Fruit fly (Drosophila melanogaster) whole organism, embryonic: Measurements from ENCODE around the gene CG4593.

Source experiments
- ATbp ChIP-seq: fragments of 200-800 bp; sonication (Bioruptor generic); optimal IDR thresholded peaks from 2 replicates; lab custom pipeline; 2017; ENCODE audit warnings: missing biosample characterization, mild to moderate bottlenecking, missing genetic modification characterization, missing genetic modification reagents
- CG10274 ChIP-seq: fragments of 200-800 bp; sonication (Bioruptor generic); optimal IDR thresholded peaks from 3 replicates; lab custom pipeline; 2017; ENCODE audit warnings: missing biosample characterization, mild to moderate bottlenecking, missing genetic modification characterization
- CG10366 ChIP-seq: fragments of 200-800 bp; sonication (Bioruptor generic); IDR thresholded peaks from 2 replicates; pipeline ENCODE4 v1.3.6; 2022; ENCODE audit warnings: missing biosample characterization, missing genetic modification characterization
- CG10543 ChIP-seq: fragments of 200-800 bp; sonication (Bioruptor generic); optimal IDR thresholded peaks from 3 replicates; lab custom pipeline; 2017; ENCODE audit warnings: missing biosample characterization, mild to moderate bottlenecking, missing genetic modification characterization, moderate library complexity
- CG11247 ChIP-seq: fragments of 200-800 bp; sonication (Bioruptor generic); IDR thresholded peaks from 2 replicates; pipeline ENCODE4 v1.3.6; 2022; ENCODE audit warnings: missing biosample characterization, missing genetic modification characterization
- CG11398 ChIP-seq: fragments of 200-800 bp; sonication (Bioruptor generic); optimal IDR thresholded peaks from 2 replicates; lab custom pipeline; 2016; ENCODE audit warnings: missing biosample characterization, missing genetic modification characterization
- CG1233 ChIP-seq: fragments of 200-800 bp; sonication (Bioruptor generic); optimal IDR thresholded peaks from 4 replicates; lab custom pipeline; 2018; ENCODE audit warnings: missing biosample characterization, mild to moderate bottlenecking, missing genetic modification characterization
- CG15073 ChIP-seq: fragments of 200-800 bp; sonication (Bioruptor generic); optimal IDR thresholded peaks from 2 replicates; lab custom pipeline; 2016; ENCODE audit warnings: missing biosample characterization, missing genetic modification characterization
- CG17359 ChIP-seq: fragments of 200-800 bp; sonication (Bioruptor generic); optimal IDR thresholded peaks from 3 replicates; lab custom pipeline; 2018; ENCODE audit warnings: missing biosample characterization, mild to moderate bottlenecking, missing genetic modification characterization, moderate library complexity
- CG17568 ChIP-seq: fragments of 200-800 bp; sonication (Bioruptor generic); optimal IDR thresholded peaks from 2 replicates; lab custom pipeline; 2018; ENCODE audit warnings: missing biosample characterization, mild to moderate bottlenecking, missing genetic modification characterization, moderate library complexity
- CG18011 ChIP-seq: fragments of 200-800 bp; sonication (Bioruptor generic); optimal IDR thresholded peaks from 2 replicates; lab custom pipeline; 2017; ENCODE audit warnings: missing biosample characterization, missing genetic modification characterization, mild to moderate bottlenecking, moderate library complexity, missing genotype
- CG2120 ChIP-seq: fragments of 200-800 bp; sonication (Bioruptor generic); optimal IDR thresholded peaks from 3 replicates; lab custom pipeline; 2016; ENCODE audit warnings: missing biosample characterization, missing genetic modification characterization
- CG2712 ChIP-seq: fragments of 200-800 bp; optimal IDR thresholded peaks from 3 replicates; lab custom pipeline; 2019; ENCODE audit warnings: missing biosample characterization, mild to moderate bottlenecking, missing genetic modification characterization, moderate library complexity
- CG31365 ChIP-seq: fragments of 200-800 bp; sonication (Bioruptor generic); optimal IDR thresholded peaks from 2 replicates; lab custom pipeline; 2018; ENCODE audit warnings: missing biosample characterization, mild to moderate bottlenecking, missing genetic modification characterization
- CG3995 ChIP-seq: fragments of 200-800 bp; sonication (Bioruptor generic); optimal IDR thresholded peaks from 3 replicates; lab custom pipeline; 2016; ENCODE audit warnings: missing biosample characterization, missing genetic modification characterization
- CG5245 ChIP-seq: fragments of 200-800 bp; sonication (Bioruptor generic); optimal IDR thresholded peaks from 3 replicates; lab custom pipeline; 2016; ENCODE audit warnings: missing biosample characterization, missing genetic modification characterization
- CG6175 ChIP-seq: fragments of 200-800 bp; sonication (Bioruptor generic); IDR thresholded peaks from 3 replicates; pipeline ENCODE4 v1.3.6; 2022; ENCODE audit warnings: missing biosample characterization, missing genetic modification characterization
- CG6813 ChIP-seq: fragments of 200-800 bp; sonication (Bioruptor generic); optimal IDR thresholded peaks from 2 replicates; lab custom pipeline; 2017; ENCODE audit warnings: missing biosample characterization, missing genetic modification characterization, mild to moderate bottlenecking, moderate library complexity, missing genetic modification reagents
- CG7839 ChIP-seq: fragments of 200-800 bp; sonication (Bioruptor generic); optimal IDR thresholded peaks from 3 replicates; lab custom pipeline; 2018; ENCODE audit warnings: missing biosample characterization, mild to moderate bottlenecking, missing genetic modification characterization, moderate library complexity
- CG7987 ChIP-seq: fragments of 200-800 bp; sonication (Bioruptor generic); optimal IDR thresholded peaks from 2 replicates; lab custom pipeline; 2018; ENCODE audit warnings: missing biosample characterization, mild to moderate bottlenecking, missing genetic modification characterization, moderate library complexity
- CG8924 ChIP-seq: fragments of 200-800 bp; optimal IDR thresholded peaks from 3 replicates; lab custom pipeline; 2019; ENCODE audit warnings: missing biosample characterization, mild to moderate bottlenecking, missing genetic modification characterization, moderate library complexity
- CrebB ChIP-seq: fragments of 200-800 bp; sonication (Bioruptor generic); optimal IDR thresholded peaks from 3 replicates; lab custom pipeline; 2018; ENCODE audit warnings: missing biosample characterization, mild to moderate bottlenecking, missing genetic modification characterization
- D19B ChIP-seq: fragments of 200-800 bp; sonication (Bioruptor generic); optimal IDR thresholded peaks from 2 replicates; lab custom pipeline; 2017; ENCODE audit warnings: missing biosample characterization, mild to moderate bottlenecking, missing genetic modification characterization
- Dad ChIP-seq: fragments of 200-800 bp; sonication (Bioruptor generic); optimal IDR thresholded peaks from 3 replicates; lab custom pipeline; 2016; ENCODE audit warnings: missing biosample characterization, missing genetic modification characterization
- HLH54F ChIP-seq: fragments of 200-800 bp; sonication (Bioruptor generic); optimal IDR thresholded peaks from 3 replicates; lab custom pipeline; 2016; ENCODE audit warnings: missing biosample characterization, missing genetic modification characterization
- Lhr ChIP-seq: fragments of 200-800 bp; sonication (Bioruptor generic); optimal IDR thresholded peaks from 3 replicates; lab custom pipeline; 2017; ENCODE audit warnings: mild to moderate bottlenecking, missing biosample characterization, missing genetic modification reagents, missing genetic modification characterization
- Myb ChIP-seq: fragments of 200-800 bp; sonication (Bioruptor generic); optimal IDR thresholded peaks from 2 replicates; lab custom pipeline; 2016; ENCODE audit warnings: missing biosample characterization, missing genetic modification characterization
- Ravus ChIP-seq: fragments of 200-800 bp; sonication (Bioruptor generic); IDR thresholded peaks from 2 replicates; pipeline ENCODE4 v1.3.6; 2022; ENCODE audit warnings: missing biosample characterization, missing genetic modification characterization
- Rfx ChIP-seq: fragments of 200-800 bp; sonication (Bioruptor generic); IDR thresholded peaks from 2 replicates; pipeline ENCODE4 v1.3.6; 2022; ENCODE audit warnings: missing biosample characterization, missing genetic modification characterization
- Sry-δ ChIP-seq: fragments of 200-800 bp; sonication (Bioruptor generic); optimal IDR thresholded peaks from 2 replicates; lab custom pipeline; 2016; ENCODE audit warnings: missing biosample characterization, missing genetic modification characterization
- cad ChIP-seq: fragments of >200 bp; optimal IDR thresholded peaks from 2 replicates; lab custom pipeline; 2017; ENCODE audit warnings: missing biosample characterization, missing genetic modification characterization
- crol ChIP-seq: fragments of 200-800 bp; sonication (Bioruptor generic); IDR thresholded peaks from 2 replicates; pipeline ENCODE4 v1.3.6; 2022; ENCODE audit warnings: missing biosample characterization, missing genetic modification characterization
- crp ChIP-seq, 2 experiments: fragments of 200-800 bp; sonication (Bioruptor generic); optimal IDR thresholded peaks; 2 replicates in 1 of 2; 3 replicates in 1 of 2; lab custom pipeline; 2017; ENCODE audit warnings: missing biosample characterization in 2 of 2, missing genetic modification characterization in 2 of 2, mild to moderate bottlenecking in 1 of 2, moderate library complexity in 1 of 2
- esg ChIP-seq: fragments of 200-800 bp; sonication (Bioruptor generic); conservative IDR thresholded peaks from 2 replicates; pipeline ENCODE4 v1.3.6; 2022; ENCODE audit warnings: missing biosample characterization, missing genetic modification characterization
- ewg ChIP-seq: fragments of 200-800 bp; sonication (Bioruptor generic); optimal IDR thresholded peaks from 3 replicates; lab custom pipeline; 2017; ENCODE audit warnings: mild to moderate bottlenecking, missing biosample characterization, missing genetic modification reagents, missing genetic modification characterization
- fd102C ChIP-seq: fragments of 200-800 bp; sonication (Bioruptor generic); optimal IDR thresholded peaks from 2 replicates; lab custom pipeline; 2018; ENCODE audit warnings: missing biosample characterization, mild to moderate bottlenecking, missing genetic modification characterization, moderate library complexity
- fru ChIP-seq: fragments of >200 bp; optimal IDR thresholded peaks from 2 replicates; lab custom pipeline; 2017
- grn ChIP-seq: fragments of 200-800 bp; sonication (Bioruptor generic); optimal IDR thresholded peaks from 3 replicates; lab custom pipeline; 2017; ENCODE audit warnings: missing biosample characterization, missing genetic modification characterization
- gro ChIP-seq: fragments of 200-800 bp; sonication (Bioruptor generic); optimal IDR thresholded peaks from 2 replicates; lab custom pipeline; 2016; ENCODE audit warnings: missing biosample characterization, missing genetic modification characterization
- jumu ChIP-seq: fragments of 200-800 bp; sonication (Bioruptor generic); optimal IDR thresholded peaks from 3 replicates; lab custom pipeline; 2016; ENCODE audit warnings: missing biosample characterization, missing genetic modification characterization
- kay ChIP-seq: fragments of 200-800 bp; sonication (Bioruptor generic); optimal IDR thresholded peaks from 2 replicates; lab custom pipeline; 2016; ENCODE audit warnings: missing biosample characterization, missing genetic modification characterization
- nerfin-2 ChIP-seq: fragments of 200-800 bp; sonication (Bioruptor generic); IDR thresholded peaks from 2 replicates; pipeline ENCODE4 v1.3.6; 2022; ENCODE audit warnings: missing biosample characterization, missing genetic modification characterization; ENCODE audit not compliant: partially characterized antibody
- p53 ChIP-seq: fragments of 200-800 bp; sonication (Bioruptor generic); optimal IDR thresholded peaks from 2 replicates; lab custom pipeline; 2016; ENCODE audit warnings: missing biosample characterization, missing genetic modification characterization
- slou ChIP-seq: fragments of 200-800 bp; sonication (Bioruptor generic); optimal IDR thresholded peaks from 3 replicates; lab custom pipeline; 2016; ENCODE audit warnings: missing biosample characterization, missing genetic modification characterization
- stwl ChIP-seq: fragments of 200-800 bp; sonication (Bioruptor generic); optimal IDR thresholded peaks from 3 replicates; lab custom pipeline; 2018; ENCODE audit warnings: missing biosample characterization, mild to moderate bottlenecking, missing genetic modification characterization, moderate library complexity
- trh ChIP-seq: fragments of 200-800 bp; sonication (Bioruptor generic); optimal IDR thresholded peaks from 2 replicates; lab custom pipeline; 2016; ENCODE audit warnings: missing biosample characterization, missing genetic modification characterization
- unc-4 ChIP-seq: fragments of 200-800 bp; sonication (Bioruptor generic); IDR thresholded peaks from 2 replicates; pipeline ENCODE4 v1.3.6; 2022; ENCODE audit warnings: missing biosample characterization, missing genetic modification characterization; ENCODE audit not compliant: partially characterized antibody
- unpg ChIP-seq: fragments of 200-800 bp; sonication (Bioruptor generic); optimal IDR thresholded peaks from 3 replicates; lab custom pipeline; 2018; ENCODE audit warnings: missing biosample characterization, mild to moderate bottlenecking, missing genetic modification characterization, moderate library complexity
- wek ChIP-seq: fragments of 200-800 bp; sonication (Bioruptor generic); optimal IDR thresholded peaks from 3 replicates; lab custom pipeline; 2018; ENCODE audit warnings: missing biosample characterization, mild to moderate bottlenecking, missing genetic modification characterization, moderate library complexity
- yki ChIP-seq: fragments of >200 bp; optimal IDR thresholded peaks from 3 replicates; lab custom pipeline; 2018

CG4593 gene

dm6 chrX:6985182-6985851 lies 28.4 kb upstream of the CG4593 start (continued):
- TF ChIP-seq CG6175 (GFP tag; lab: Robert Waterston, UW) (0 out of 3 replicates have a peak, but pooled peaks have one; percentile 23), Lhr (GFP tag; lab: Kevin White, UChicago) (peak; percentile 34), grn (peak; percentile 67), cad (no peak), unpg (GFP tag; lab: Kevin White, UChicago) (peak; percentile 82), ewg (peak; percentile 54), CG7987 (GFP tag; lab: Kevin White, UChicago) (no peak), Ravus (GFP tag; lab: Robert Waterston, UW) (peak; percentile 15), CG1233 (peak; percentile 26), CG15073 (GFP tag; lab: Kevin White, UChicago) (peak; percentile 42), CG17359 (peak; percentile 77), CG10366 (peak; percentile 77), D19B (GFP tag; lab: Kevin White, UChicago) (peak; percentile 97), CG17568 (GFP tag; lab: Kevin White, UChicago) (peak; percentile 67), CG3995 (GFP tag; lab: Kevin White, UChicago) (no peak), CG8924 (tag; lab: Kevin White, UChicago) (peak; percentile 89), p53 (no peak), CG2712 (tag; lab: Kevin White, UChicago) (peak; percentile 94), HLH54F (peak; percentile 40), kay (GFP tag; lab: Kevin White, UChicago) (peak; percentile 56), crp (GFP tag; optimal IDR thresholded peaks at IDR 0.05; lab: Kevin White, UChicago) (no peak), jumu (GFP tag; lab: Kevin White, UChicago) (peak; percentile 62), unc-4 (GFP tag; lab: Robert Waterston, UW) (no peak), CG11398 (peak; percentile 74), fru (lab: Kevin White, UChicago) (no peak), yki (no peak), Dad (GFP tag; lab: Kevin White, UChicago) (peak; percentile 40), slou (peak; percentile 47), stwl (peak; percentile 19), esg (GFP tag; lab: Robert Waterston, UW) (peak; percentile 56), CG5245 (GFP tag; lab: Kevin White, UChicago) (peak; percentile 76), fd102C (GFP tag; lab: Kevin White, UChicago) (no peak), CrebB (tag; lab: Kevin White, UChicago) (peak; percentile 53), gro (GFP tag; lab: Kevin White, UChicago) (peak; percentile 68), CG11247 (GFP tag; lab: Robert Waterston, UW) (0 out of 2 replicates have a peak, but pooled peaks have one; percentile 9), Sry-δ (peak; percentile 63), Myb (GFP tag; lab: Kevin White, UChicago) (peak; percentile 42), Rfx (GFP tag; lab: Robert Waterston, UW) (peak; percentile 28), CG10543 (no peak), wek (GFP tag; lab: Kevin White, UChicago) (no peak), CG18011 (GFP tag; lab: Kevin White, UChicago) (no peak), CG2120 (GFP tag; lab: Kevin White, UChicago) (peak; percentile 76), CG31365 (tag; lab: Kevin White, UChicago) (no peak), ATbp (GFP tag; lab: Kevin White, UChicago) (peak; percentile 75), crol (0 out of 2 replicates have a peak, but pooled peaks have one; percentile 34), trh (peak; percentile 21), CG10274 (peak; percentile 46), nerfin-2 (GFP tag; lab: Robert Waterston, UW) (peak; percentile 55; the same call in 1 of the 2 replicates), CG6813 (peak; percentile 68), CG7839 (tag; lab: Kevin White, UChicago) (peak; percentile 84)
